Worm (Caenorhabditis elegans) whole organism, L3 larva: ENCODE data around the gene srw-11.

Experiments used
- fkh-10 ChIP-seq: sonication (generic microtip); optimal IDR thresholded peaks from 2 replicates; lab custom pipeline; 2017; ENCODE audit warnings: missing biosample characterization, missing genetic modification reagents, missing genetic modification characterization
- fos-1 ChIP-seq: fragments of 150-350 bp; optimal IDR thresholded peaks from 2 replicates; lab custom pipeline; 2014; ENCODE audit warnings: missing biosample characterization, missing genetic modification characterization
- ztf-4 ChIP-seq: fragments of 150-350 bp; optimal IDR thresholded peaks from 2 replicates; lab custom pipeline; 2014; ENCODE audit warnings: missing biosample characterization, missing genetic modification characterization

ce11 chrV:15199768-15200167, 40.3 kb downstream of the srw-11 start, which contains the start of gene Y75B12B.10:
- no peak for TF ChIP-seq ztf-4 (tag; lab: Kevin White, UChicago)
- TF ChIP-seq fkh-10 (GFP tag; lab: Kevin White, UChicago): no peak
- no peak for TF ChIP-seq fos-1 (tag; lab: Kevin White, UChicago)
